Worm (Caenorhabditis elegans) whole organism, L4/young adult: Measurements from ENCODE around the gene mel-28.

ENCODE experiments used
- W03F9.2 ChIP-seq: fragments of 150-350 bp; optimal IDR thresholded peaks from 2 replicates; lab custom pipeline; 2014; ENCODE audit warnings: missing biosample characterization, missing genetic modification characterization
- him-1 ChIP-seq: sonication (generic microtip); optimal IDR thresholded peaks from 2 replicates; lab custom pipeline; 2016; ENCODE audit warnings: missing genotype, missing genetic modification reagents, missing genetic modification characterization, missing compliant biosample characterization

ce11 chrIII:4765474-4765873 lies 20.4 kb upstream of the mel-28 start, which contains the start of gene B0393.5:
- TF ChIP-seq W03F9.2 (tag; lab: Kevin White, UChicago) (no peak), him-1 (tag; lab: Kevin White, UChicago) (no peak)
